Worm (Caenorhabditis elegans): Measurements from ENCODE around the gene C33D9.8.

The C33D9.8 gene

ce11 chrIV:8794895-8795665, 8.5 kb upstream of the C33D9.8 start:
- TF ChIP-seq sdz-12 (GFP tag; optimal IDR thresholded peaks at IDR 0.05) (peak; percentile 31), skn-1 (tag; optimal IDR thresholded peaks at IDR 0.05) (no peak), fos-1 (tag; optimal IDR thresholded peaks at IDR 0.05) (no peak), fkh-10 (GFP tag; optimal IDR thresholded peaks at IDR 0.05) (peak; percentile 23), egl-43 (GFP tag; IDR thresholded peaks at IDR 0.05) (peak; percentile 82), nhr-11 (tag; optimal IDR thresholded peaks at IDR 0.05) (peak; percentile 84), lir-3 (tag; optimal IDR thresholded peaks at IDR 0.05) (no peak), dpl-1 (GFP tag; optimal IDR thresholded peaks at IDR 0.05) (no peak), F26F4.8 (GFP tag; conservative IDR thresholded peaks at IDR 0.05) (no peak), Y5F2A.4 (GFP tag; optimal IDR thresholded peaks at IDR 0.05) (no peak), zip-2 (tag; optimal IDR thresholded peaks at IDR 0.05) (no peak), F49E8.2 (tag; optimal IDR thresholded peaks at IDR 0.05; ENCODE audit: borderline replicate concordance) (no peak), nhr-41 (GFP tag; IDR thresholded peaks at IDR 0.05) (peak; percentile 86; the same call in 1 of the 2 replicates), ceh-20 (GFP tag; IDR thresholded peaks at IDR 0.05) (peak; percentile 68), T26A8.4 (GFP tag; IDR thresholded peaks at IDR 0.05) (peak; percentile 68; the same call in 1 of the 2 replicates), tag-97 (GFP tag; IDR thresholded peaks at IDR 0.05) (no peak), pqm-1 (tag; optimal IDR thresholded peaks at IDR 0.05) (peak; percentile 68), ZK337.2 (GFP tag; IDR thresholded peaks at IDR 0.05) (no peak), mxl-3 (GFP tag; optimal IDR thresholded peaks at IDR 0.05) (peak; percentile 93), daf-16 (GFP tag; optimal IDR thresholded peaks at IDR 0.05) (peak; percentile 51 to 71), daf-16 (tag; optimal IDR thresholded peaks at IDR 0.05) (peak; percentile 62), R02D3.7 (tag; optimal IDR thresholded peaks at IDR 0.05) (no peak), daf-19 (GFP tag; conservative IDR thresholded peaks at IDR 0.05) (no peak), lsy-2 (tag; optimal IDR thresholded peaks at IDR 0.05) (peak; percentile 70 to 78), D1046.2 (GFP tag; IDR thresholded peaks at IDR 0.05) (0 out of 2 replicates have a peak, but pooled peaks have one; percentile 10), Y105C5A.15 (GFP tag; IDR thresholded peaks at IDR 0.05) (no peak), mdl-1 (tag; optimal IDR thresholded peaks at IDR 0.05) (peak; percentile 73 to 97), nhr-76 (tag; optimal IDR thresholded peaks at IDR 0.05) (no peak), mdt-29 (GFP tag; IDR thresholded peaks at IDR 0.05) (no peak), nhr-111 (GFP tag; optimal IDR thresholded peaks at IDR 0.05) (no peak), tra-1 (GFP tag; IDR thresholded peaks at IDR 0.05) (peak; percentile 93), madf-5 (GFP tag; IDR thresholded peaks at IDR 0.05) (no peak), ceh-44 (GFP tag; IDR thresholded peaks at IDR 0.05) (0 out of 2 replicates have a peak, but pooled peaks have one; percentile 31), zip-11 (GFP tag; IDR thresholded peaks at IDR 0.05) (no peak), php-3 (GFP tag; IDR thresholded peaks at IDR 0.05) (0 out of 2 replicates have a peak, but pooled peaks have one; percentile 51), nhr-6 (tag; optimal IDR thresholded peaks at IDR 0.05) (peak; percentile 51), cey-2 (tag; optimal IDR thresholded peaks at IDR 0.05; ENCODE audit: borderline replicate concordance, insufficient read depth) (peak; percentile 93), mes-2 (tag; optimal IDR thresholded peaks at IDR 0.05; ENCODE audit: poor library complexity, severe bottlenecking) (peak; percentile 57), Y48G9A.11 (GFP tag; IDR thresholded peaks at IDR 0.05) (no peak), lin-1 (GFP tag; IDR thresholded peaks at IDR 0.05) (peak; percentile 50; the same call in 1 of the 2 replicates), ceh-28 (tag; optimal IDR thresholded peaks at IDR 0.05) (peak; percentile 30), hlh-11 (tag; optimal IDR thresholded peaks at IDR 0.05) (peak; percentile 99), duxl-1 (tag; optimal IDR thresholded peaks at IDR 0.05; ENCODE audit: poor library complexity) (peak; percentile 2), hif-1 (tag; optimal IDR thresholded peaks at IDR 0.05) (peak; percentile 16 to 90), lin-29 (GFP tag; IDR thresholded peaks at IDR 0.05) (peak; percentile 37; the same call in 1 of the 2 replicates), set-16 (GFP tag; IDR thresholded peaks at IDR 0.05) (peak; percentile 100), snpc-1.2 (GFP tag; IDR thresholded peaks at IDR 0.05) (no peak), egl-27 (tag; optimal IDR thresholded peaks at IDR 0.05) (no peak), ceh-82 (tag; optimal IDR thresholded peaks at IDR 0.05) (no peak)
